Worm (Caenorhabditis elegans): ENCODE data around the gene sre-26.

ce11 chrII:12386781-12387180, 33.6 kb downstream of the sre-26 start, which contains the start of gene sre-42:
- TF ChIP-seq him-1 (tag; optimal IDR thresholded peaks at IDR 0.05) = no peak
- no peak for TF ChIP-seq W03F9.2 (tag; optimal IDR thresholded peaks at IDR 0.05)

Data from whole organism, L4/young adult.